Fruit fly (Drosophila melanogaster) whole organism, wandering third instar larva: ENCODE measurements around the gene CG33978.

Source experiments
- Abd-B ChIP-seq: fragments of >200 bp; optimal IDR thresholded peaks from 2 replicates; lab custom pipeline; 2017; ENCODE audit warnings: missing biosample characterization, missing genetic modification characterization
- CG32264 ChIP-seq: fragments of 200-800 bp; sonication (Bioruptor generic); optimal IDR thresholded peaks from 2 replicates; lab custom pipeline; 2016; ENCODE audit warnings: missing biosample characterization, missing genetic modification characterization
- Dfd ChIP-seq: fragments of >200 bp; optimal IDR thresholded peaks from 2 replicates; lab custom pipeline; 2017; ENCODE audit warnings: missing biosample characterization, missing genetic modification characterization
- Dif ChIP-seq: fragments of 200-275, 200-300 bp; sonication (Bioruptor generic); optimal IDR thresholded peaks from 2 replicates; lab custom pipeline; 2018; ENCODE audit warnings: missing biosample characterization, missing genetic modification characterization; ENCODE audit not compliant: partially characterized antibody
- GATAd ChIP-seq: sonication (Bioruptor generic); optimal IDR thresholded peaks from 2 replicates; lab custom pipeline; 2016; ENCODE audit warnings: missing biosample characterization, missing genetic modification characterization
- HLH106 ChIP-seq: fragments of 200-800 bp; optimal IDR thresholded peaks from 3 replicates; lab custom pipeline; 2019; ENCODE audit warnings: missing biosample characterization, mild to moderate bottlenecking, missing genetic modification characterization, moderate library complexity
- Hnf4 ChIP-seq: fragments of 200-800 bp; sonication (Bioruptor generic); optimal IDR thresholded peaks from 2 replicates; lab custom pipeline; 2016; ENCODE audit warnings: missing biosample characterization, mild to moderate bottlenecking, missing genetic modification characterization
- Hr78 ChIP-seq: fragments of >200 bp; optimal IDR thresholded peaks from 2 replicates; lab custom pipeline; 2017; ENCODE audit warnings: missing biosample characterization, missing genetic modification characterization
- Jra ChIP-seq: sonication (Bioruptor generic); optimal IDR thresholded peaks from 2 replicates; lab custom pipeline; 2016; ENCODE audit warnings: missing biosample characterization, missing genetic modification characterization
- Mio ChIP-seq: sonication (Bioruptor generic); optimal IDR thresholded peaks from 2 replicates; lab custom pipeline; 2016; ENCODE audit warnings: missing biosample characterization, missing genetic modification characterization
- N ChIP-seq: fragments of >200 bp; optimal IDR thresholded peaks from 2 replicates; lab custom pipeline; 2018; ENCODE audit warnings: missing biosample characterization, missing external identifiers, missing genetic modification characterization
- OdsH ChIP-seq: fragments of 200-800 bp; sonication (Bioruptor generic); optimal IDR thresholded peaks from 2 replicates; lab custom pipeline; 2016; ENCODE audit warnings: missing biosample characterization, mild to moderate bottlenecking, missing genetic modification characterization
- Rel ChIP-seq, 2 experiments: fragments of 200-800 bp; sonication (Bioruptor generic) in 1 of 2; optimal IDR thresholded peaks; 2 replicates in 1 of 2; 3 replicates in 1 of 2; lab custom pipeline; 2016 to 2019; ENCODE audit warnings: mild to moderate bottlenecking in 2 of 2, missing biosample characterization in 2 of 2, missing genetic modification characterization in 2 of 2, moderate library complexity in 1 of 2
- Sp1 ChIP-seq: fragments of 200-800 bp; sonication (Bioruptor generic); optimal IDR thresholded peaks from 3 replicates; lab custom pipeline; 2019; ENCODE audit warnings: missing biosample characterization, mild to moderate bottlenecking, missing genetic modification characterization, moderate library complexity
- Vsx2 ChIP-seq: fragments of 200-300, 225-300 bp; sonication (Bioruptor generic); optimal IDR thresholded peaks from 2 replicates; lab custom pipeline; 2018; ENCODE audit warnings: missing biosample characterization, missing genetic modification characterization; ENCODE audit not compliant: partially characterized antibody
- br ChIP-seq: fragments of 200-800 bp; sonication (Bioruptor generic); optimal IDR thresholded peaks from 2 replicates; lab custom pipeline; 2016; ENCODE audit warnings: missing biosample characterization, missing genetic modification characterization
- dl ChIP-seq, 2 experiments: fragments of 175-275, 200-275 bp in 1 of 2; fragments of 200-275 bp in 1 of 2; sonication (Bioruptor generic); optimal IDR thresholded peaks; lab custom pipeline; 2018; ENCODE audit warnings: mild to moderate bottlenecking in 2 of 2, missing biosample characterization in 2 of 2, missing genetic modification characterization in 2 of 2, moderate library complexity in 2 of 2; ENCODE audit not compliant: partially characterized antibody in 2 of 2, insufficient read depth in 1 of 2
- dmrt93B ChIP-seq: fragments of 200-800 bp; sonication (Bioruptor generic); optimal IDR thresholded peaks from 2 replicates; lab custom pipeline; 2018; ENCODE audit warnings: missing biosample characterization, mild to moderate bottlenecking, missing genetic modification characterization
- dsf ChIP-seq: sonication (Bioruptor generic); optimal IDR thresholded peaks from 2 replicates; lab custom pipeline; 2016; ENCODE audit warnings: missing biosample characterization, missing genetic modification characterization, borderline replicate concordance
- ey ChIP-seq: fragments of 200-800 bp; sonication (Bioruptor generic); optimal IDR thresholded peaks from 2 replicates; lab custom pipeline; 2016; ENCODE audit warnings: missing biosample characterization, missing genetic modification characterization
- fru ChIP-seq: fragments of 200-800 bp; sonication (Bioruptor generic); optimal IDR thresholded peaks from 3 replicates; lab custom pipeline; 2016; ENCODE audit warnings: missing biosample characterization, mild to moderate bottlenecking, missing genetic modification characterization
- h ChIP-seq: fragments of 200-800 bp; sonication (Bioruptor generic); optimal IDR thresholded peaks from 3 replicates; lab custom pipeline; 2016; ENCODE audit warnings: missing biosample characterization, mild to moderate bottlenecking, missing genetic modification characterization
- jim ChIP-seq: fragments of 175-275, 200-325 bp; sonication (Bioruptor generic); optimal IDR thresholded peaks from 2 replicates; lab custom pipeline; 2016; ENCODE audit warnings: missing biosample characterization, mild to moderate bottlenecking, missing genetic modification characterization
- lola ChIP-seq: fragments of >200 bp; optimal IDR thresholded peaks from 2 replicates; lab custom pipeline; 2017; ENCODE audit warnings: missing biosample characterization, missing genetic modification characterization
- psq ChIP-seq: fragments of 200-800 bp; sonication (Bioruptor generic); optimal IDR thresholded peaks from 3 replicates; lab custom pipeline; 2017; ENCODE audit warnings: missing biosample characterization, mild to moderate bottlenecking, missing genetic modification characterization, moderate library complexity
- rgr ChIP-seq: fragments of 200-800 bp; sonication (Bioruptor generic); optimal IDR thresholded peaks from 3 replicates; lab custom pipeline; 2016; ENCODE audit warnings: missing biosample characterization, mild to moderate bottlenecking, missing genetic modification characterization
- sage ChIP-seq: fragments of 200-800 bp; sonication (Bioruptor generic); optimal IDR thresholded peaks from 2 replicates; lab custom pipeline; 2016; ENCODE audit warnings: missing biosample characterization, mild to moderate bottlenecking, missing genetic modification characterization
- sv ChIP-seq: fragments of 200-800 bp; sonication (Bioruptor generic); optimal IDR thresholded peaks from 3 replicates; lab custom pipeline; 2016; ENCODE audit warnings: missing biosample characterization, missing genetic modification characterization
- tai ChIP-seq: sonication (Bioruptor generic); optimal IDR thresholded peaks from 2 replicates; lab custom pipeline; 2016; ENCODE audit warnings: missing biosample characterization, missing genetic modification characterization
- usp ChIP-seq: fragments of >200 bp; optimal IDR thresholded peaks from 2 replicates; lab custom pipeline; 2017; ENCODE audit warnings: missing biosample characterization, missing genetic modification characterization
- woc ChIP-seq: sonication (Bioruptor generic); optimal IDR thresholded peaks from 2 replicates; lab custom pipeline; 2016; ENCODE audit warnings: missing biosample characterization, mild to moderate bottlenecking, missing genetic modification characterization

Gene CG33978

dm6 chr4:192540-192939, 17.1 kb upstream of the CG33978 start:
- TF ChIP-seq br (no peak), OdsH (GFP tag; lab: Kevin White, UChicago) (no peak)

dm6 chr4:183681-184080, 8.2 kb upstream of the CG33978 start:
- TF ChIP-seq Dfd (no peak), OdsH (GFP tag; lab: Kevin White, UChicago) (no peak), dsf (GFP tag; lab: Kevin White, UChicago) (no peak), Vsx2 (GFP tag; lab: Kevin White, UChicago) (no peak), jim (no peak), dl (GFP tag; optimal IDR thresholded peaks at IDR 0.05; lab: Kevin White, UChicago; ENCODE audit: insufficient read depth in 1 of 2, partially characterized antibody in 2 of 2) (no peak), sage (GFP tag; lab: Kevin White, UChicago) (no peak), GATAd (GFP tag; lab: Kevin White, UChicago) (no peak), ey (GFP tag; lab: Kevin White, UChicago) (no peak), N (GFP tag; lab: Kevin White, UChicago) (no peak), Hnf4 (GFP tag; lab: Kevin White, UChicago) (no peak), tai (GFP tag; lab: Kevin White, UChicago) (no peak), br (no peak), Sp1 (GFP tag; lab: Kevin White, UChicago) (no peak)

- TF ChIP-seq lola (GFP tag; lab: Kevin White, UChicago) (no peak), woc (GFP tag; lab: Kevin White, UChicago) (no peak), GATAd (GFP tag; lab: Kevin White, UChicago) (no peak), Abd-B (no peak), Sp1 (GFP tag; lab: Kevin White, UChicago) (no peak), usp (no peak), h (no peak), OdsH (GFP tag; lab: Kevin White, UChicago) (no peak), Rel (GFP tag; optimal IDR thresholded peaks at IDR 0.05; lab: Kevin White, UChicago) (no peak), Rel (tag; optimal IDR thresholded peaks at IDR 0.05; lab: Kevin White, UChicago) (no peak), jim (no peak), sv (no peak), CG32264 (GFP tag; lab: Kevin White, UChicago) (no peak), fru (GFP tag; lab: Kevin White, UChicago) (no peak), tai (GFP tag; lab: Kevin White, UChicago) (no peak), Jra (no peak)
- TF ChIP-seq, all 38 proteins: peak for 0
Observed at dm6 chr4:181639-182038, 6.2 kb upstream of the CG33978 start.

- TF ChIP-seq Sp1 (GFP tag; lab: Kevin White, UChicago), result no peak
- no peak for TF ChIP-seq psq
- no peak for TF ChIP-seq rgr (GFP tag; lab: Kevin White, UChicago)
- no peak for TF ChIP-seq OdsH (GFP tag; lab: Kevin White, UChicago)
- TF ChIP-seq dmrt93B (GFP tag; lab: Kevin White, UChicago), result no peak
- no peak for TF ChIP-seq Dfd
- no peak for TF ChIP-seq Hr78 (GFP tag; lab: Kevin White, UChicago)
- no peak for TF ChIP-seq jim
- TF ChIP-seq CG32264 (GFP tag; lab: Kevin White, UChicago), result no peak
Observed at dm6 chr4:180780-181179, 5.3 kb upstream of the CG33978 start.

dm6 chr4:179920-180261, 4.5 kb upstream of the CG33978 start:
- TF ChIP-seq HLH106 (tag; lab: Kevin White, UChicago), result no peak
- no peak for TF ChIP-seq Hnf4 (GFP tag; lab: Kevin White, UChicago)
- TF ChIP-seq Mio (GFP tag; lab: Kevin White, UChicago), result no peak
- TF ChIP-seq Dif, result no peak
- no peak for TF ChIP-seq dl (GFP tag; optimal IDR thresholded peaks at IDR 0.05; lab: Kevin White, UChicago; ENCODE audit: insufficient read depth in 1 of 2, partially characterized antibody in 2 of 2)
- TF ChIP-seq dsf (GFP tag; lab: Kevin White, UChicago), result no peak
- no peak for TF ChIP-seq CG32264 (GFP tag; lab: Kevin White, UChicago)
- no peak for TF ChIP-seq ey (GFP tag; lab: Kevin White, UChicago)
- TF ChIP-seq Vsx2 (GFP tag; lab: Kevin White, UChicago), result no peak
- no peak for TF ChIP-seq Dfd
- TF ChIP-seq N (GFP tag; lab: Kevin White, UChicago), result no peak
- no peak for TF ChIP-seq sage (GFP tag; lab: Kevin White, UChicago)
- no peak for TF ChIP-seq lola (GFP tag; lab: Kevin White, UChicago)
